Worm (Caenorhabditis elegans) whole organism, midembryonic: ENCODE data around the gene clc-17.

Source experiments
- T22C8.4 ChIP-seq: fragments of 200-800 bp; sonication (Bioruptor generic); IDR thresholded peaks from 2 replicates; pipeline ENCODE4 v1.3.6; 2022; ENCODE audit warnings: missing genetic modification characterization, missing compliant biosample characterization
- cog-1 ChIP-seq: sonication (generic microtip); optimal IDR thresholded peaks from 2 replicates; lab custom pipeline; 2016; ENCODE audit warnings: missing genetic modification characterization, missing compliant biosample characterization
- flt-1 ChIP-seq: fragments of 200-800 bp; sonication (Bioruptor generic); IDR thresholded peaks from 2 replicates; pipeline ENCODE4 v1.3.6; 2022; ENCODE audit warnings: missing genetic modification characterization, missing compliant biosample characterization
- klf-2 ChIP-seq: fragments of 200-800 bp; sonication (Bioruptor generic); conservative IDR thresholded peaks from 2 replicates; pipeline ENCODE4 v1.3.6; 2022; ENCODE audit warnings: missing genetic modification reagents, missing genetic modification characterization, missing compliant biosample characterization
- med-1 ChIP-seq: sonication (generic microtip); optimal IDR thresholded peaks from 2 replicates; lab custom pipeline; 2017; ENCODE audit warnings: missing genetic modification characterization, mild to moderate bottlenecking, missing compliant biosample characterization, antibody characterized with exemption, missing genetic modification reagents; ENCODE audit not compliant: insufficient read depth
- ref-1 ChIP-seq: fragments of 200-800 bp; sonication (Bioruptor generic); conservative IDR thresholded peaks from 2 replicates; pipeline ENCODE4 v1.3.6; 2022; ENCODE audit warnings: missing genetic modification reagents, missing genetic modification characterization, missing compliant biosample characterization
- tab-1 ChIP-seq: fragments of 200-800 bp; sonication (Bioruptor generic); IDR thresholded peaks from 2 replicates; pipeline ENCODE4 v1.3.6; 2022; ENCODE audit warnings: missing genetic modification characterization, missing compliant biosample characterization
- ztf-23 ChIP-seq: fragments of 200-800 bp; sonication (Bioruptor generic); IDR thresholded peaks from 2 replicates; pipeline ENCODE4 v1.3.6; 2022; ENCODE audit warnings: missing genetic modification reagents, missing genetic modification characterization, missing compliant biosample characterization
- ztf-29 ChIP-seq: fragments of 200-800 bp; sonication (Bioruptor generic); IDR thresholded peaks from 2 replicates; pipeline ENCODE4 v1.3.6; 2022; ENCODE audit warnings: missing genetic modification reagents, missing genetic modification characterization, missing compliant biosample characterization

clc-17 gene

ce11 chrX:11107076-11107475 lies at the start of gene clc-17:
Gene clc-17, plus strand, starts transcription at chrX:11107376.
- TF ChIP-seq flt-1 = no peak
- no peak for TF ChIP-seq cog-1 (tag; lab: Kevin White, UChicago)
- TF ChIP-seq tab-1 (GFP tag; lab: Robert Waterston, UW) = no peak
- no peak for TF ChIP-seq ztf-29 (GFP tag; lab: Robert Waterston, UW)
- TF ChIP-seq ztf-23 (GFP tag; lab: Robert Waterston, UW) = no peak
- TF ChIP-seq med-1 = no peak
- TF ChIP-seq ref-1 (GFP tag; lab: Robert Waterston, UW) = no peak

ce11 chrX:11059744-11060143 lies 47.4 kb upstream of the clc-17 start, which contains the start of gene lpr-6:
Gene lpr-6, plus strand, starts transcription at chrX:11059994.
- no peak for TF ChIP-seq tab-1 (GFP tag; lab: Robert Waterston, UW)

ce11 chrX:11060940-11061339 lies 46.2 kb upstream of the clc-17 start:
- TF ChIP-seq ztf-23 (GFP tag; lab: Robert Waterston, UW) = no peak
- no peak for TF ChIP-seq tab-1 (GFP tag; lab: Robert Waterston, UW)
- TF ChIP-seq med-1 = no peak

ce11 chrX:11061904-11062303 lies 45.3 kb upstream of the clc-17 start, which contains the start of gene lpr-5:
Gene lpr-5, plus strand, starts transcription at chrX:11062123.
- TF ChIP-seq T22C8.4 (GFP tag; lab: Robert Waterston, UW) (no peak), tab-1 (GFP tag; lab: Robert Waterston, UW) (no peak), flt-1 (no peak), ztf-23 (GFP tag; lab: Robert Waterston, UW) (no peak), cog-1 (tag; lab: Kevin White, UChicago) (no peak), ztf-29 (GFP tag; lab: Robert Waterston, UW) (no peak), klf-2 (GFP tag; lab: Robert Waterston, UW) (no peak), ref-1 (GFP tag; lab: Robert Waterston, UW) (no peak), med-1 (no peak)

- TF ChIP-seq tab-1 (GFP tag; lab: Robert Waterston, UW) (no peak), T22C8.4 (GFP tag; lab: Robert Waterston, UW) (no peak)
Measured at ce11 chrX:11064799-11065198, 42.4 kb upstream of the clc-17 start, which contains the start of gene lpr-4. Gene lpr-4, plus strand, starts transcription at chrX:11065126.

- TF ChIP-seq med-1 (no peak), klf-2 (GFP tag; lab: Robert Waterston, UW) (no peak), ztf-29 (GFP tag; lab: Robert Waterston, UW) (no peak), tab-1 (GFP tag; lab: Robert Waterston, UW) (no peak)
Measured at ce11 chrX:11067256-11067655, 39.9 kb upstream of the clc-17 start.

ce11 chrX:11068334-11068733 lies 38.8 kb upstream of the clc-17 start, which contains the start of gene apt-9:
Gene apt-9, plus strand, starts transcription at chrX:11068527.
- no peak for TF ChIP-seq cog-1 (tag; lab: Kevin White, UChicago)
- no peak for TF ChIP-seq ztf-29 (GFP tag; lab: Robert Waterston, UW)
- TF ChIP-seq flt-1 = no peak
- no peak for TF ChIP-seq med-1
- no peak for TF ChIP-seq ztf-23 (GFP tag; lab: Robert Waterston, UW)
- no peak for TF ChIP-seq ref-1 (GFP tag; lab: Robert Waterston, UW)
- TF ChIP-seq klf-2 (GFP tag; lab: Robert Waterston, UW) = no peak
- TF ChIP-seq T22C8.4 (GFP tag; lab: Robert Waterston, UW) = no peak
- no peak for TF ChIP-seq tab-1 (GFP tag; lab: Robert Waterston, UW)

ce11 chrX:11072701-11073100 lies 34.5 kb upstream of the clc-17 start:
- TF ChIP-seq ztf-23 (GFP tag; lab: Robert Waterston, UW) (0 out of 2 replicates have a peak, but pooled peaks have one; percentile 51), ztf-29 (GFP tag; lab: Robert Waterston, UW) (no peak)

ce11 chrX:11073358-11073757 lies 33.8 kb upstream of the clc-17 start, which contains the start of gene W04G3.5:
Gene W04G3.5, plus strand, starts transcription at chrX:11073658.
- TF ChIP-seq ref-1 (GFP tag; lab: Robert Waterston, UW) = no peak

- no peak for TF ChIP-seq ztf-29 (GFP tag; lab: Robert Waterston, UW)
- TF ChIP-seq klf-2 (GFP tag; lab: Robert Waterston, UW) = no peak
- TF ChIP-seq med-1 = no peak
- no peak for TF ChIP-seq tab-1 (GFP tag; lab: Robert Waterston, UW)
- no peak for TF ChIP-seq cog-1 (tag; lab: Kevin White, UChicago)
- TF ChIP-seq ztf-23 (GFP tag; lab: Robert Waterston, UW) = no peak
- TF ChIP-seq T22C8.4 (GFP tag; lab: Robert Waterston, UW) = no peak
- no peak for TF ChIP-seq flt-1
- TF ChIP-seq ref-1 (GFP tag; lab: Robert Waterston, UW) = no peak
Measured at ce11 chrX:11076491-11076890, 30.7 kb upstream of the clc-17 start, which contains the start of gene W04G3.12. Gene W04G3.12, minus strand, starts transcription at chrX:11076801.

ce11 chrX:11078150-11078549 lies 29.0 kb upstream of the clc-17 start, which contains the start of gene W04G3.10:
Gene W04G3.10, minus strand, starts transcription at chrX:11078250.
- TF ChIP-seq tab-1 (GFP tag; lab: Robert Waterston, UW) = no peak
- TF ChIP-seq ztf-23 (GFP tag; lab: Robert Waterston, UW) = no peak
- TF ChIP-seq ref-1 (GFP tag; lab: Robert Waterston, UW) = no peak
- TF ChIP-seq cog-1 (tag; lab: Kevin White, UChicago) = no peak
- no peak for TF ChIP-seq ztf-29 (GFP tag; lab: Robert Waterston, UW)
- TF ChIP-seq med-1 = no peak
